Fruit fly (Drosophila melanogaster) whole organism, embryonic: ENCODE data around the gene cold.

ENCODE experiments used
- Adf1 ChIP-seq: fragments of 200-800 bp; sonication (Bioruptor generic); IDR thresholded peaks from 2 replicates; pipeline ENCODE4 v1.3.6; 2022; ENCODE audit warnings: missing biosample characterization, missing genetic modification characterization
- Asciz ChIP-seq: fragments of 200-800 bp; sonication (Bioruptor generic); optimal IDR thresholded peaks from 2 replicates; lab custom pipeline; 2017; ENCODE audit warnings: missing biosample characterization, mild to moderate bottlenecking, missing genetic modification characterization, missing genetic modification reagents
- Atf6 ChIP-seq: fragments of 200-800 bp; sonication (Bioruptor generic); IDR thresholded peaks from 2 replicates; pipeline ENCODE4 v1.3.6; 2022; ENCODE audit warnings: missing biosample characterization, missing genetic modification characterization
- CG10462 ChIP-seq: fragments of 200-800 bp; sonication (Bioruptor generic); optimal IDR thresholded peaks from 2 replicates; lab custom pipeline; 2016; ENCODE audit warnings: missing biosample characterization, missing genetic modification characterization
- CG11085 ChIP-seq: fragments of 200-800 bp; sonication (Bioruptor generic); IDR thresholded peaks from 2 replicates; pipeline ENCODE4 v1.3.6; 2022; ENCODE audit warnings: missing biosample characterization, missing genetic modification characterization
- CG14710 ChIP-seq: fragments of 200-800 bp; sonication (Bioruptor generic); optimal IDR thresholded peaks from 3 replicates; lab custom pipeline; 2019; ENCODE audit warnings: missing biosample characterization, mild to moderate bottlenecking, missing genetic modification characterization, moderate library complexity
- CG14860 ChIP-seq: fragments of 200-800 bp; sonication (Bioruptor generic); IDR thresholded peaks from 3 replicates; pipeline ENCODE4 v1.3.6; 2022; ENCODE audit warnings: missing biosample characterization, missing genetic modification characterization; ENCODE audit not compliant: partially characterized antibody
- CG15514 ChIP-seq: fragments of 200-800 bp; sonication (Bioruptor generic); optimal IDR thresholded peaks from 3 replicates; lab custom pipeline; 2017; ENCODE audit warnings: missing biosample characterization, missing genetic modification characterization, mild to moderate bottlenecking, moderate library complexity, missing genetic modification reagents
- CG1647 ChIP-seq: fragments of 200-800 bp; sonication (Bioruptor generic); optimal IDR thresholded peaks from 3 replicates; lab custom pipeline; 2016; ENCODE audit warnings: missing biosample characterization, missing genetic modification characterization
- CG16813 ChIP-seq: fragments of 200-800 bp; sonication (Bioruptor generic); IDR thresholded peaks from 3 replicates; pipeline ENCODE4 v1.3.6; 2022; ENCODE audit warnings: missing biosample characterization, missing genetic modification characterization; ENCODE audit not compliant: partially characterized antibody
- CG17802 ChIP-seq: fragments of 200-800 bp; sonication (Bioruptor generic); optimal IDR thresholded peaks from 2 replicates; lab custom pipeline; 2018; ENCODE audit warnings: missing biosample characterization, mild to moderate bottlenecking, missing genetic modification characterization, moderate library complexity
- CG18011 ChIP-seq: fragments of 200-800 bp; sonication (Bioruptor generic); optimal IDR thresholded peaks from 2 replicates; lab custom pipeline; 2017; ENCODE audit warnings: missing biosample characterization, missing genetic modification characterization, mild to moderate bottlenecking, moderate library complexity, missing genotype
- CG30431 ChIP-seq: fragments of 200-800 bp; sonication (Bioruptor generic); optimal IDR thresholded peaks from 2 replicates; lab custom pipeline; 2017; ENCODE audit warnings: missing biosample characterization, missing genetic modification characterization
- CG4820 ChIP-seq: fragments of 200-800 bp; sonication (Bioruptor generic); optimal IDR thresholded peaks from 3 replicates; lab custom pipeline; 2016; ENCODE audit warnings: missing biosample characterization, missing genetic modification characterization
- CG6654 ChIP-seq: fragments of 200-800 bp; sonication (Bioruptor generic); optimal IDR thresholded peaks from 2 replicates; lab custom pipeline; 2017; ENCODE audit warnings: missing biosample characterization, mild to moderate bottlenecking, missing genetic modification characterization
- CG7357 ChIP-seq: fragments of 200-800 bp; sonication (Bioruptor generic); IDR thresholded peaks from 3 replicates; pipeline ENCODE4 v1.3.6; 2022; ENCODE audit warnings: missing biosample characterization, missing genetic modification characterization
- CG7372 ChIP-seq: fragments of 200-800 bp; sonication (Bioruptor generic); IDR thresholded peaks from 2 replicates; pipeline ENCODE4 v1.3.6; 2022; ENCODE audit warnings: missing biosample characterization, missing genetic modification characterization
- CG9932 ChIP-seq: fragments of 200-800 bp; sonication (Bioruptor generic); IDR thresholded peaks from 2 replicates; pipeline ENCODE4 v1.3.6; 2022; ENCODE audit warnings: missing biosample characterization, missing genetic modification characterization
- CHES-1-like ChIP-seq: fragments of 200-800 bp; sonication (Bioruptor generic); optimal IDR thresholded peaks from 2 replicates; lab custom pipeline; 2016; ENCODE audit warnings: missing biosample characterization, missing genetic modification characterization
- Chrac-16 ChIP-seq: fragments of 200-800 bp; sonication (Bioruptor generic); optimal IDR thresholded peaks from 3 replicates; lab custom pipeline; 2016; ENCODE audit warnings: missing biosample characterization, missing genetic modification characterization
- CkIIα-i1 ChIP-seq: fragments of 200-800 bp; sonication (Bioruptor generic); IDR thresholded peaks from 2 replicates; pipeline ENCODE4 v1.3.6; 2022; ENCODE audit warnings: missing biosample characterization, missing genetic modification characterization
- CrebB ChIP-seq: fragments of 200-800 bp; sonication (Bioruptor generic); optimal IDR thresholded peaks from 3 replicates; lab custom pipeline; 2018; ENCODE audit warnings: missing biosample characterization, mild to moderate bottlenecking, missing genetic modification characterization
- E2f1 ChIP-seq: fragments of 200-800 bp; sonication (Bioruptor generic); IDR thresholded peaks from 2 replicates; pipeline ENCODE4 v1.3.6; 2022; ENCODE audit warnings: missing biosample characterization, missing genetic modification characterization
- Fer3 ChIP-seq: fragments of 200-800 bp; sonication (Bioruptor generic); optimal IDR thresholded peaks from 2 replicates; lab custom pipeline; 2018; ENCODE audit warnings: missing biosample characterization, mild to moderate bottlenecking, missing genetic modification characterization, moderate library complexity
- HLH4C ChIP-seq: fragments of 200-800 bp; sonication (Bioruptor generic); IDR thresholded peaks from 3 replicates; pipeline ENCODE4 v1.3.6; 2022; ENCODE audit warnings: missing biosample characterization, missing genetic modification characterization; ENCODE audit not compliant: partially characterized antibody
- Hsf ChIP-seq: fragments of 200-800 bp; sonication (Bioruptor generic); optimal IDR thresholded peaks from 3 replicates; lab custom pipeline; 2016; ENCODE audit warnings: missing biosample characterization, missing genetic modification characterization
- Oaz ChIP-seq: fragments of 200-800 bp; sonication (Bioruptor generic); IDR thresholded peaks from 2 replicates; pipeline ENCODE4 v1.3.6; 2022; ENCODE audit warnings: missing biosample characterization, missing genetic modification characterization
- Oli ChIP-seq: fragments of 200-800 bp; sonication (Bioruptor generic); optimal IDR thresholded peaks from 2 replicates; lab custom pipeline; 2018; ENCODE audit warnings: missing biosample characterization, mild to moderate bottlenecking, missing genetic modification characterization, moderate library complexity
- Ravus ChIP-seq: fragments of 200-800 bp; sonication (Bioruptor generic); IDR thresholded peaks from 2 replicates; pipeline ENCODE4 v1.3.6; 2022; ENCODE audit warnings: missing biosample characterization, missing genetic modification characterization
- Spps ChIP-seq: fragments of 200-800 bp; sonication (Bioruptor generic); optimal IDR thresholded peaks from 2 replicates; lab custom pipeline; 2018; ENCODE audit warnings: missing biosample characterization, mild to moderate bottlenecking, missing genetic modification characterization
- YL-1 ChIP-seq: fragments of 200-800 bp; sonication (Bioruptor generic); optimal IDR thresholded peaks from 3 replicates; lab custom pipeline; 2017; ENCODE audit warnings: missing biosample characterization, mild to moderate bottlenecking, missing genetic modification characterization
- ato ChIP-seq: fragments of 200-800 bp; sonication (Bioruptor generic); IDR thresholded peaks from 2 replicates; pipeline ENCODE4 v1.3.6; 2022; ENCODE audit warnings: missing biosample characterization, missing genetic modification characterization; ENCODE audit not compliant: partially characterized antibody
- bbx ChIP-seq: fragments of 200-800 bp; sonication (Bioruptor generic); IDR thresholded peaks from 2 replicates; pipeline ENCODE4 v1.3.6; 2022; ENCODE audit warnings: missing biosample characterization, missing genetic modification characterization; ENCODE audit not compliant: partially characterized antibody
- bsh ChIP-seq, 2 experiments: fragments of 200-800 bp; sonication (Bioruptor generic); optimal IDR thresholded peaks; 2 replicates each; lab custom pipeline; 2017 to 2018; ENCODE audit warnings: mild to moderate bottlenecking in 2 of 2, missing biosample characterization in 2 of 2, missing genetic modification characterization in 2 of 2, moderate library complexity in 1 of 2
- chn ChIP-seq: fragments of 200-800 bp; sonication (Bioruptor generic); optimal IDR thresholded peaks from 2 replicates; lab custom pipeline; 2016; ENCODE audit warnings: missing biosample characterization, missing genetic modification characterization
- ci ChIP-seq: fragments of 200-800 bp; sonication (Bioruptor generic); IDR thresholded peaks from 3 replicates; pipeline ENCODE4 v1.3.6; 2022; ENCODE audit warnings: missing biosample characterization, missing genetic modification characterization
- crp ChIP-seq, 2 experiments: fragments of 200-800 bp; sonication (Bioruptor generic); optimal IDR thresholded peaks; 2 replicates in 1 of 2; 3 replicates in 1 of 2; lab custom pipeline; 2017; ENCODE audit warnings: missing biosample characterization in 2 of 2, missing genetic modification characterization in 2 of 2, mild to moderate bottlenecking in 1 of 2, moderate library complexity in 1 of 2
- dimm ChIP-seq: fragments of 200-800 bp; sonication (Bioruptor generic); IDR thresholded peaks from 2 replicates; pipeline ENCODE4 v1.3.6; 2022; ENCODE audit warnings: missing biosample characterization, missing genetic modification characterization
- ewg ChIP-seq: fragments of 200-800 bp; sonication (Bioruptor generic); optimal IDR thresholded peaks from 3 replicates; lab custom pipeline; 2017; ENCODE audit warnings: mild to moderate bottlenecking, missing biosample characterization, missing genetic modification reagents, missing genetic modification characterization
- fu2 ChIP-seq: fragments of 200-800 bp; sonication (Bioruptor generic); optimal IDR thresholded peaks from 2 replicates; lab custom pipeline; 2016; ENCODE audit warnings: missing biosample characterization, missing genetic modification characterization
- gce ChIP-seq: fragments of 200-800 bp; sonication (Bioruptor generic); IDR thresholded peaks from 3 replicates; pipeline ENCODE4 v1.3.6; 2022; ENCODE audit warnings: missing biosample characterization, missing genetic modification characterization
- klu ChIP-seq: fragments of 200-800 bp; sonication (Bioruptor generic); IDR thresholded peaks from 2 replicates; pipeline ENCODE4 v1.3.6; 2022; ENCODE audit warnings: missing biosample characterization, missing genetic modification characterization
- org-1 ChIP-seq: fragments of 200-800 bp; sonication (Bioruptor generic); optimal IDR thresholded peaks from 2 replicates; lab custom pipeline; 2017; ENCODE audit warnings: missing biosample characterization, missing genetic modification characterization
- row ChIP-seq: fragments of 200-800 bp; sonication (Bioruptor generic); IDR thresholded peaks from 3 replicates; pipeline ENCODE4 v1.3.6; 2022; ENCODE audit warnings: missing biosample characterization, missing genetic modification characterization
- schlank ChIP-seq: fragments of 200-800 bp; sonication (Bioruptor generic); optimal IDR thresholded peaks from 2 replicates; lab custom pipeline; 2018; ENCODE audit warnings: missing biosample characterization, mild to moderate bottlenecking, missing genetic modification characterization
- sens ChIP-seq: fragments of 200-800 bp; sonication (Bioruptor generic); peaks from one replicate; lab custom pipeline; 2016; ENCODE audit warnings: missing biosample characterization, missing genetic modification characterization
- sna ChIP-seq: fragments of 200-800 bp; sonication (Bioruptor generic); IDR thresholded peaks from 2 replicates; pipeline ENCODE4 v1.3.6; 2022; ENCODE audit warnings: missing biosample characterization, missing genetic modification characterization; ENCODE audit not compliant: partially characterized antibody
- vnd ChIP-seq: fragments of 200-800 bp; sonication (Bioruptor generic); IDR thresholded peaks from 3 replicates; pipeline ENCODE4 v1.3.6; 2022; ENCODE audit warnings: missing biosample characterization, missing genetic modification characterization; ENCODE audit not compliant: partially characterized antibody
- zf30C ChIP-seq: fragments of 200-800 bp; sonication (Bioruptor generic); optimal IDR thresholded peaks from 3 replicates; lab custom pipeline; 2018; ENCODE audit warnings: missing biosample characterization, mild to moderate bottlenecking, missing genetic modification characterization
- zfh1 ChIP-seq: fragments of 200-800 bp; sonication (Bioruptor generic); IDR thresholded peaks from 3 replicates; pipeline ENCODE4 v1.3.6; 2022; ENCODE audit warnings: missing biosample characterization, missing genetic modification characterization

Gene cold

DNA sequence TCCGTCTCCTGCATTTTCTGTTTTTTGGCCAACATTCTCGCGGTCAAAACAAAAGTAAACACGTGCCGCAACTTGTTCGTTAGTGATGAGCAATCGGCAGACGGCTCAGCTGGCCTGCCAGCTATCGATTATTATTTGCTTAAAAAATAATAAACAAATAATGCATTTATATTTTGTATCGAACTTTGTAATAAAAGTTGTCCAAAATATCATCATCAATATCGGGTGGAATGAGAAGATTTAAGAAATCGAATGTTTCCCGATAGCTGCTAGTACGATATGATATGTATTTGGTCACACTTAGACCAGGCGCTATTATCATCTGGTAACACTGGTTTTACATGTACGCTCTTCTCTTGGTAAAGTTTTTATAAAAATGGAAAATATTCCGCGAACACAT is 6.1 kb upstream of the cold start, which contains the start of the genes Nle and Sf3b1 (continued):
- TF ChIP-seq row (GFP tag; lab: Robert Waterston, UW): peak; percentile 88
- peak; percentile 15; the same call in 1 of the 2 replicates for TF ChIP-seq klu (GFP tag; lab: Robert Waterston, UW)
- TF ChIP-seq CkIIα-i1: no peak
- TF ChIP-seq vnd (GFP tag; lab: Robert Waterston, UW): peak; percentile 95
- TF ChIP-seq YL-1 (GFP tag; lab: Kevin White, UChicago): peak; percentile 90
- peak; percentile 31; the same call in 1 of the 2 replicates for TF ChIP-seq Atf6 (GFP tag; lab: Robert Waterston, UW)
- TF ChIP-seq CG7357 (GFP tag; lab: Robert Waterston, UW): 0 out of 3 replicates have a peak, but pooled peaks have one; percentile 36
- TF ChIP-seq CG7372: 0 out of 2 replicates have a peak, but pooled peaks have one; percentile 44
- peak; percentile 23 for TF ChIP-seq CG1647
- no peak for TF ChIP-seq zfh1 (GFP tag; lab: Robert Waterston, UW)
- 0 out of 3 replicates have a peak, but pooled peaks have one; percentile 28 for TF ChIP-seq ci (GFP tag; lab: Robert Waterston, UW)
- TF ChIP-seq CG16813: peak; percentile 95
- TF ChIP-seq sens: peak; percentile 80
- no peak for TF ChIP-seq schlank (tag; lab: Kevin White, UChicago)
- TF ChIP-seq CG4820: no peak
- peak; percentile 27 for TF ChIP-seq CG10462 (GFP tag; lab: Kevin White, UChicago)
- TF ChIP-seq CG11085: no peak
- no peak for TF ChIP-seq Oli (tag; lab: Kevin White, UChicago)
- TF ChIP-seq CG17802 (tag; lab: Kevin White, UChicago): no peak
- TF ChIP-seq CHES-1-like (GFP tag; lab: Kevin White, UChicago): peak; percentile 80
- TF ChIP-seq CG14860 (GFP tag; lab: Robert Waterston, UW): peak; percentile 93
- TF ChIP-seq org-1 (GFP tag; lab: Kevin White, UChicago): no peak
- TF ChIP-seq bbx (GFP tag; lab: Robert Waterston, UW): peak; percentile 84
- no peak for TF ChIP-seq Ravus (GFP tag; lab: Robert Waterston, UW)
- peak; percentile 31 for TF ChIP-seq Spps
- peak; percentile 11 to 81 for TF ChIP-seq crp (GFP tag; optimal IDR thresholded peaks at IDR 0.05; lab: Kevin White, UChicago)
- no peak for TF ChIP-seq CG30431 (GFP tag; lab: Kevin White, UChicago)
- peak; percentile 97 for TF ChIP-seq sna (GFP tag; lab: Robert Waterston, UW)
- TF ChIP-seq Adf1 (GFP tag; lab: Robert Waterston, UW): peak; percentile 48
- peak; percentile 19 for TF ChIP-seq fu2
- TF ChIP-seq CG15514: peak; percentile 56
- TF ChIP-seq CrebB (tag; lab: Kevin White, UChicago): no peak
- peak; percentile 70 for TF ChIP-seq ato (GFP tag; lab: Robert Waterston, UW)
- peak; percentile 47 for TF ChIP-seq chn (GFP tag; lab: Kevin White, UChicago)
- TF ChIP-seq CG14710 (tag; lab: Kevin White, UChicago): peak; percentile 87
- TF ChIP-seq E2f1 (GFP tag; lab: Robert Waterston, UW): no peak
- TF ChIP-seq CG6654 (GFP tag; lab: Kevin White, UChicago): no peak
- no peak for TF ChIP-seq bsh (GFP tag; optimal IDR thresholded peaks at IDR 0.05; lab: Kevin White, UChicago)
- TF ChIP-seq Oaz (GFP tag; lab: Robert Waterston, UW): no peak
- TF ChIP-seq zf30C (GFP tag; lab: Kevin White, UChicago): no peak
- TF ChIP-seq CG18011 (GFP tag; lab: Kevin White, UChicago): peak; percentile 53
- TF ChIP-seq dimm: no peak
- TF ChIP-seq ewg (GFP tag; lab: Kevin White, UChicago): peak; percentile 1
- no peak for TF ChIP-seq Asciz
- TF ChIP-seq Hsf: peak; percentile 73
- peak; percentile 46 for TF ChIP-seq Fer3 (tag; lab: Kevin White, UChicago)
- peak; percentile 66 for TF ChIP-seq Chrac-16 (GFP tag; lab: Kevin White, UChicago)
- peak; percentile 80 for TF ChIP-seq CG9932 (GFP tag; lab: Robert Waterston, UW)
- peak; percentile 88 for TF ChIP-seq HLH4C (GFP tag; lab: Robert Waterston, UW)
- no peak for TF ChIP-seq gce (GFP tag; lab: Robert Waterston, UW)
